ENCODE assay signal across 2 fruit fly cellular contexts in genomic region chr4:851131-851530, dm6.
TF ChIP-seq lines count a peak whose summit lies in the region.

No protein-coding gene starts in this region.

- TF ChIP-seq CTCF in whole organism, embryonic (GFP tag; optimal IDR thresholded peaks at IDR 0.05; lab: Kevin White, UChicago): no peak

TF ChIP-seq in whole organism, embryonic, 481 proteins besides CTCF, POLR2A, EP300 and RAD21:
- no peak for TF ChIP-seq CG10209 (GFP tag; optimal IDR thresholded peaks at IDR 0.05; lab: Kevin White, UChicago)
- TF ChIP-seq CG18764 (GFP tag; optimal IDR thresholded peaks at IDR 0.05; lab: Kevin White, UChicago): no peak
- TF ChIP-seq CG3847 (GFP tag; IDR thresholded peaks at IDR 0.05; lab: Robert Waterston, UW): no peak
- peak; percentile 88 for TF ChIP-seq zen (tag; optimal IDR thresholded peaks at IDR 0.05; lab: Kevin White, UChicago)
- no peak for TF ChIP-seq Lpt (GFP tag; optimal IDR thresholded peaks at IDR 0.05; lab: Kevin White, UChicago)
- TF ChIP-seq hth (optimal IDR thresholded peaks at IDR 0.05; lab: Kevin White, UChicago): no peak
- TF ChIP-seq mld (GFP tag; IDR thresholded peaks at IDR 0.05; lab: Robert Waterston, UW; ENCODE audit: partially characterized antibody): no peak
- TF ChIP-seq pros (GFP tag; optimal IDR thresholded peaks at IDR 0.05; lab: Kevin White, UChicago): peak; percentile 68
- TF ChIP-seq CG4820 (GFP tag; optimal IDR thresholded peaks at IDR 0.05; lab: Kevin White, UChicago): no peak
- no peak for TF ChIP-seq lilli (GFP tag; optimal IDR thresholded peaks at IDR 0.05; lab: Kevin White, UChicago)
- no peak for TF ChIP-seq az2 (GFP tag; optimal IDR thresholded peaks at IDR 0.05; lab: Kevin White, UChicago)
- TF ChIP-seq slp2 (GFP tag; optimal IDR thresholded peaks at IDR 0.05; lab: Kevin White, UChicago): no peak
- TF ChIP-seq Ets65A (GFP tag; lab: Kevin White, UChicago): peak; percentile 24
- no peak for TF ChIP-seq D (optimal IDR thresholded peaks at IDR 0.05; lab: Kevin White, UChicago)
- peak; percentile 5 for TF ChIP-seq D (GFP tag; optimal IDR thresholded peaks at IDR 0.05; lab: Kevin White, UChicago)
- no peak for TF ChIP-seq sqz (GFP tag; optimal IDR thresholded peaks at IDR 0.05; lab: Kevin White, UChicago)
- TF ChIP-seq sens (GFP tag; lab: Kevin White, UChicago): peak; percentile 19
- TF ChIP-seq CG8765 (GFP tag; IDR thresholded peaks at IDR 0.05; lab: Robert Waterston, UW): no peak
- no peak for TF ChIP-seq Gsc (GFP tag; IDR thresholded peaks at IDR 0.05; lab: Robert Waterston, UW)
- no peak for TF ChIP-seq cato (GFP tag; optimal IDR thresholded peaks at IDR 0.05; lab: Kevin White, UChicago; ENCODE audit: borderline replicate concordance)
- TF ChIP-seq Ravus (GFP tag; IDR thresholded peaks at IDR 0.05; lab: Robert Waterston, UW): no peak
- TF ChIP-seq CG3163 (GFP tag; optimal IDR thresholded peaks at IDR 0.05; lab: Kevin White, UChicago): no peak
- TF ChIP-seq CG13296 (GFP tag; optimal IDR thresholded peaks at IDR 0.05; lab: Kevin White, UChicago): no peak
- TF ChIP-seq ase (GFP tag; IDR thresholded peaks at IDR 0.05; lab: Robert Waterston, UW): no peak
- peak; percentile 86 for TF ChIP-seq CG15479 (GFP tag; optimal IDR thresholded peaks at IDR 0.05; lab: Kevin White, UChicago)
- peak; percentile 6 for TF ChIP-seq CG17385 (GFP tag; optimal IDR thresholded peaks at IDR 0.05; lab: Kevin White, UChicago)
- peak; percentile 75 for TF ChIP-seq Elba2 (GFP tag; optimal IDR thresholded peaks at IDR 0.05; lab: Kevin White, UChicago)
- no peak for TF ChIP-seq nom (GFP tag; optimal IDR thresholded peaks at IDR 0.05; lab: Kevin White, UChicago)
- TF ChIP-seq CG12071 (GFP tag; optimal IDR thresholded peaks at IDR 0.05; lab: Kevin White, UChicago): no peak
- no peak for TF ChIP-seq gsb-n (tag; optimal IDR thresholded peaks at IDR 0.05; lab: Kevin White, UChicago)
- TF ChIP-seq tll (GFP tag; optimal IDR thresholded peaks at IDR 0.05; lab: Kevin White, UChicago): peak in 1 of 2 experiments; percentile 42
- TF ChIP-seq CG1832 (GFP tag; optimal IDR thresholded peaks at IDR 0.05; lab: Kevin White, UChicago): no peak
- no peak for TF ChIP-seq Lim3 (GFP tag; IDR thresholded peaks at IDR 0.05; lab: Robert Waterston, UW)
- TF ChIP-seq Poxn (GFP tag; IDR thresholded peaks at IDR 0.05; lab: Robert Waterston, UW): no peak
- no peak for TF ChIP-seq CG3995 (GFP tag; optimal IDR thresholded peaks at IDR 0.05; lab: Kevin White, UChicago)
- no peak for TF ChIP-seq caup (GFP tag; optimal IDR thresholded peaks at IDR 0.05; lab: Kevin White, UChicago; ENCODE audit: severe bottlenecking)
- no peak for TF ChIP-seq D19B (GFP tag; optimal IDR thresholded peaks at IDR 0.05; lab: Kevin White, UChicago)
- no peak for TF ChIP-seq CG7839 (tag; optimal IDR thresholded peaks at IDR 0.05; lab: Kevin White, UChicago)
- no peak for TF ChIP-seq C15 (GFP tag; IDR thresholded peaks at IDR 0.05; lab: Robert Waterston, UW)
- TF ChIP-seq CG1233 (GFP tag; optimal IDR thresholded peaks at IDR 0.05; lab: Kevin White, UChicago): no peak
- TF ChIP-seq CG2199 (GFP tag; IDR thresholded peaks at IDR 0.05; lab: Robert Waterston, UW): peak; percentile 34; the same call in 1 of the 3 replicates
- no peak for TF ChIP-seq Bteb2 (GFP tag; optimal IDR thresholded peaks at IDR 0.05; lab: Kevin White, UChicago)
- no peak for TF ChIP-seq CG31365 (tag; optimal IDR thresholded peaks at IDR 0.05; lab: Kevin White, UChicago)

TF ChIP-seq in whole organism, prepupa, 60 proteins besides CTCF, POLR2A, EP300 and RAD21:
- TF ChIP-seq topi (GFP tag; optimal IDR thresholded peaks at IDR 0.05; lab: Kevin White, UChicago): no peak
- TF ChIP-seq CG34406 (GFP tag; optimal IDR thresholded peaks at IDR 0.05; lab: Kevin White, UChicago): no peak
- no peak for TF ChIP-seq CG9139 (GFP tag; optimal IDR thresholded peaks at IDR 0.05; lab: Kevin White, UChicago)
- TF ChIP-seq CG6163 (GFP tag; IDR thresholded peaks at IDR 0.05; lab: Robert Waterston, UW): no peak
- TF ChIP-seq Eip78C (GFP tag; lab: Kevin White, UChicago): peak; percentile 4
